Fruit fly (Drosophila melanogaster) whole organism, prepupa: Measurements from ENCODE around the gene CG33257.

Source experiments
- CG6792 ChIP-seq: fragments of 200-800 bp; sonication (Bioruptor generic); optimal IDR thresholded peaks from 3 replicates; lab custom pipeline; 2016; ENCODE audit warnings: missing biosample characterization, missing genetic modification characterization
- fkh ChIP-seq: fragments of 200-800 bp; sonication (Bioruptor generic); optimal IDR thresholded peaks from 3 replicates; lab custom pipeline; 2017; ENCODE audit warnings: missing biosample characterization, mild to moderate bottlenecking, missing genetic modification characterization, moderate library complexity

dm6 chr3L:16392203-16392800, 46.2 kb downstream of the CG33257 start:
- TF ChIP-seq CG6792 (GFP tag; lab: Kevin White, UChicago) (no peak), fkh (GFP tag; lab: Kevin White, UChicago) (no peak)
